Fruit fly (Drosophila melanogaster) whole organism: ENCODE measurements around the gene CG14082.

ENCODE experiments used
- CG8478 ChIP-seq: fragments of >200 bp; optimal IDR thresholded peaks from 2 replicates; lab custom pipeline; 2018; ENCODE audit warnings: inconsistent platforms
- Dll ChIP-seq: fragments of >200 bp; optimal IDR thresholded peaks from 2 replicates; lab custom pipeline; 2017
- psq ChIP-seq: fragments of >200 bp; optimal IDR thresholded peaks from 2 replicates; lab custom pipeline; 2017
- usp ChIP-seq: fragments of >200 bp; optimal IDR thresholded peaks from 2 replicates; lab custom pipeline; 2017; ENCODE audit warnings: missing biosample characterization, missing genetic modification characterization, mixed read lengths

dm6 chr3L:19155111-19155510 is 16.3 kb upstream of the CG14082 start:
- no peak for TF ChIP-seq Dll
- no peak for TF ChIP-seq usp (GFP tag; lab: Kevin White, UChicago)
- TF ChIP-seq psq (lab: Kevin White, UChicago), result no peak
- TF ChIP-seq CG8478 (lab: Kevin White, UChicago), result no peak
